Fruit fly (Drosophila melanogaster): Measurements from ENCODE around the gene Phae1.

- no peak for TF ChIP-seq EcR (GFP tag; optimal IDR thresholded peaks at IDR 0.05)
- TF ChIP-seq psq (optimal IDR thresholded peaks at IDR 0.05) = no peak
- TF ChIP-seq Dll (optimal IDR thresholded peaks at IDR 0.05) = no peak
- TF ChIP-seq pan (optimal IDR thresholded peaks at IDR 0.05) = no peak
- TF ChIP-seq CG8478 (optimal IDR thresholded peaks at IDR 0.05) = no peak
- no peak for TF ChIP-seq usp (GFP tag; optimal IDR thresholded peaks at IDR 0.05)
Observed at dm6 chr2L:12078695-12079094, 30.5 kb upstream of the Phae1 start.

Data from whole organism.